Worm (Caenorhabditis elegans): ENCODE data around the gene C45B2.8.
A peak's percentile ranks its signal among the peaks of the same experiment; 100 is the strongest.

C45B2.8 gene

DNA sequence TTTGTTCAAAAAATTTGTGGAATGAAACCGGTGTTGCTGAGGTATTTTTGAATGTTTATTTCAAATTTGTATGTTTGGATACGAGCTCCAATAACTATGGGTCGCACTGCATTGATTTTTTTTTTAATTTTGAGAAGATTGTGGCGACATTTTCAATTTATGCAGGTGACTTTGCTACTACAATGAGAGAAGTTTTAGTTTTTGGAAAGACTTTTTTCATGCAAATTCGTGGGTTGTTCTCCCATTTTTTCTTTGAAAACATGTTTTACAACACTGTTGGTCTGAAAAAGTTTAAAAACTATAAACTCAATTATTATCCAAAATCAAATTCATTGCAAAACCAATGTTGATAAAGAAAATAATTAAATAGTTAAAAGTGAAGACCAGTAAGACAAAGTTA, 942 bp downstream of the C45B2.8 start (continued):
- TF ChIP-seq lsy-2 (tag; optimal IDR thresholded peaks at IDR 0.05) (peak in 1 of 2 experiments; percentile 50), aha-1 (tag) (peak; percentile 45), mep-1 (tag; optimal IDR thresholded peaks at IDR 0.05) (peak; percentile 87), dve-1 (tag; optimal IDR thresholded peaks at IDR 0.05; ENCODE audit: insufficient read depth) (peak; percentile 75), daf-16 (GFP tag; optimal IDR thresholded peaks at IDR 0.05) (no peak), daf-16 (tag; optimal IDR thresholded peaks at IDR 0.05) (peak; percentile 16), unc-39 (tag; optimal IDR thresholded peaks at IDR 0.05) (no peak), unc-130 (GFP tag; optimal IDR thresholded peaks at IDR 0.05) (no peak), ceh-20 (GFP tag; IDR thresholded peaks at IDR 0.05) (no peak), dpl-1 (GFP tag; optimal IDR thresholded peaks at IDR 0.05) (no peak)

DNA sequence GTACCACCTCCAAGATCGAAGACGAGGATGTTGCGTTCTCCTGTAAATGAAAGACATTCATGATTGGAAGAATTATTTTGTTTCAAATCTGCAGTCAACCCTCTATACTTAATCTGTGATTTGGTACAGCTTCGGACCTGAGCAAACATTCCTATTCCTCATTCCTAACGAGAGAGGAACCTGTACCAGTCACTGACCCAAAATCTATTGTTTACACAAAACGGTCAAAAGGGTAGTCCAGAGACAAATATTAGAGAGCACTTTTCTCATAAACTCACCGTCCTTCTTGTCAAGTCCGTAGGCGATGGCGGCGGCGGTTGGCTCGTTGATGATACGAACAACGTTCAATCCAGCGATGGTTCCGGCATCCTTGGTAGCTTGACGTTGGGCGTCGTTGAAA, 3.0 kb downstream of the C45B2.8 start:
- TF ChIP-seq nhr-11 (tag; optimal IDR thresholded peaks at IDR 0.05) (no peak), daf-8 (GFP tag; IDR thresholded peaks at IDR 0.05) (no peak), lin-39 (tag; optimal IDR thresholded peaks at IDR 0.05) (no peak), daf-12 (tag; optimal IDR thresholded peaks at IDR 0.05) (no peak), rbr-2 (tag; optimal IDR thresholded peaks at IDR 0.05) (no peak), daf-16 (GFP tag; optimal IDR thresholded peaks at IDR 0.05) (no peak), daf-16 (tag; optimal IDR thresholded peaks at IDR 0.05) (peak; percentile 7), aha-1 (tag) (peak; percentile 95), lim-7 (GFP tag; IDR thresholded peaks at IDR 0.05) (no peak), nhr-111 (GFP tag; optimal IDR thresholded peaks at IDR 0.05) (no peak)

DNA sequence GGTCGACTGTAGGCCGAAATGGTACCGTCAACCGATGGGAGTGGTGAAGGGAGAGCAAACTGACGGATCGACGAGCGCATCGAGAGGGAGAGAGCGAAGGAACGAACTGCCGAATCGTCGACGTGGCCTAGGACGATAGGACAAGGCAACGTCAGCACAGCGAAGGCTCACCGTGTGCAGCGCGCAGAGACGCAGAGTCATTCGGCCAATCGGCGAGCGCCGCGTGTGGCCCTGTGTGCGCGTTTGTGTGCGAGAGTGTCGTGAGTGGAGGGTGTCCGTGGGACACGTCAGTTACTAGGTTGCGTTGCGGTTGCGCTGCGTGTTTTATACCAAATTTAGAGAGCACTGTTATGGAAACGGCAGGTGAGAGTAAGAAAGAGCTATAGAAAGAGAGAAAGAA, 4.2 kb downstream of the C45B2.8 start, which contains the start of gene hsp-3:
hsp-3 (minus strand) TSS at position 158 of the 400 bp plus-strand sequence.
- TF ChIP-seq ceh-44 (GFP tag; IDR thresholded peaks at IDR 0.05), result no peak
- TF ChIP-seq egl-27 (tag; optimal IDR thresholded peaks at IDR 0.05), result no peak
- TF ChIP-seq ceh-62 (tag; optimal IDR thresholded peaks at IDR 0.05), result no peak
- peak; percentile 93 for TF ChIP-seq dmd-9 (GFP tag; IDR thresholded peaks at IDR 0.05)
- TF ChIP-seq daf-8 (GFP tag; IDR thresholded peaks at IDR 0.05), result peak; percentile 79
- TF ChIP-seq Y48G9A.11 (GFP tag; IDR thresholded peaks at IDR 0.05), result peak; percentile 47; the same call in 1 of the 2 replicates
- TF ChIP-seq hlh-11 (tag; optimal IDR thresholded peaks at IDR 0.05), result peak; percentile 99
- peak; percentile 56; the same call in 1 of the 2 replicates for TF ChIP-seq Y75B8A.6 (GFP tag; IDR thresholded peaks at IDR 0.05)
- peak; percentile 92 for TF ChIP-seq nhr-28 (tag; optimal IDR thresholded peaks at IDR 0.05)
- TF ChIP-seq daf-19 (GFP tag; conservative IDR thresholded peaks at IDR 0.05), result no peak
- TF ChIP-seq cey-2 (tag; optimal IDR thresholded peaks at IDR 0.05; ENCODE audit: borderline replicate concordance, insufficient read depth), result no peak
- peak; percentile 69 to 91 for TF ChIP-seq daf-16 (GFP tag; optimal IDR thresholded peaks at IDR 0.05)
- TF ChIP-seq daf-16 (tag; optimal IDR thresholded peaks at IDR 0.05), result peak; percentile 79
- peak; percentile 99 for TF ChIP-seq dmd-6 (GFP tag; IDR thresholded peaks at IDR 0.05)
- TF ChIP-seq unc-130 (GFP tag; optimal IDR thresholded peaks at IDR 0.05), result peak; percentile 6
- TF ChIP-seq D1046.2 (GFP tag; IDR thresholded peaks at IDR 0.05), result peak; percentile 95
- peak; percentile 96 for TF ChIP-seq nhr-42 (GFP tag; IDR thresholded peaks at IDR 0.05)
- peak; percentile 67 for TF ChIP-seq mxl-2 (GFP tag; conservative IDR thresholded peaks at IDR 0.05)
- peak; percentile 92 for TF ChIP-seq F37D6.2 (tag; optimal IDR thresholded peaks at IDR 0.05)
- peak; percentile 88 for TF ChIP-seq spr-1 (tag; optimal IDR thresholded peaks at IDR 0.05)
- peak; percentile 97 for TF ChIP-seq arid-1 (GFP tag; conservative IDR thresholded peaks at IDR 0.05)
- peak; percentile 95 for TF ChIP-seq mxl-3 (GFP tag; optimal IDR thresholded peaks at IDR 0.05)
- peak; percentile 91 for TF ChIP-seq nhr-48 (tag; optimal IDR thresholded peaks at IDR 0.05)
- no peak for TF ChIP-seq ZK337.2 (GFP tag; IDR thresholded peaks at IDR 0.05)
- peak; percentile 41 for TF ChIP-seq ceh-32 (tag; optimal IDR thresholded peaks at IDR 0.05; ENCODE audit: poor library complexity)
- TF ChIP-seq nhr-10 (tag; optimal IDR thresholded peaks at IDR 0.05), result peak; percentile 66
- TF ChIP-seq mep-1 (tag; optimal IDR thresholded peaks at IDR 0.05), result peak; percentile 97
- peak; percentile 98 for TF ChIP-seq lin-1 (GFP tag; IDR thresholded peaks at IDR 0.05)
- peak; percentile 94 for TF ChIP-seq zfp-3 (GFP tag; conservative IDR thresholded peaks at IDR 0.05)
- 0 out of 2 replicates have a peak, but pooled peaks have one; percentile 42 for TF ChIP-seq F44E2.7 (GFP tag; IDR thresholded peaks at IDR 0.05)
- TF ChIP-seq F26F4.8 (GFP tag; conservative IDR thresholded peaks at IDR 0.05), result no peak
- peak; percentile 96 for TF ChIP-seq saeg-2 (GFP tag; IDR thresholded peaks at IDR 0.05)
- no peak for TF ChIP-seq ces-1 (GFP tag; optimal IDR thresholded peaks at IDR 0.05)
- TF ChIP-seq F49E8.2 (tag; optimal IDR thresholded peaks at IDR 0.05; ENCODE audit: borderline replicate concordance), result no peak
- no peak for TF ChIP-seq nhr-76 (tag; optimal IDR thresholded peaks at IDR 0.05)
- peak; percentile 97 for TF ChIP-seq rbr-2 (tag; optimal IDR thresholded peaks at IDR 0.05)
- peak; percentile 29 for TF ChIP-seq fos-1 (tag; optimal IDR thresholded peaks at IDR 0.05)
